Fruit fly (Drosophila melanogaster): ENCODE data around the gene ND-B14.5A.

ND-B14.5A gene

DNA sequence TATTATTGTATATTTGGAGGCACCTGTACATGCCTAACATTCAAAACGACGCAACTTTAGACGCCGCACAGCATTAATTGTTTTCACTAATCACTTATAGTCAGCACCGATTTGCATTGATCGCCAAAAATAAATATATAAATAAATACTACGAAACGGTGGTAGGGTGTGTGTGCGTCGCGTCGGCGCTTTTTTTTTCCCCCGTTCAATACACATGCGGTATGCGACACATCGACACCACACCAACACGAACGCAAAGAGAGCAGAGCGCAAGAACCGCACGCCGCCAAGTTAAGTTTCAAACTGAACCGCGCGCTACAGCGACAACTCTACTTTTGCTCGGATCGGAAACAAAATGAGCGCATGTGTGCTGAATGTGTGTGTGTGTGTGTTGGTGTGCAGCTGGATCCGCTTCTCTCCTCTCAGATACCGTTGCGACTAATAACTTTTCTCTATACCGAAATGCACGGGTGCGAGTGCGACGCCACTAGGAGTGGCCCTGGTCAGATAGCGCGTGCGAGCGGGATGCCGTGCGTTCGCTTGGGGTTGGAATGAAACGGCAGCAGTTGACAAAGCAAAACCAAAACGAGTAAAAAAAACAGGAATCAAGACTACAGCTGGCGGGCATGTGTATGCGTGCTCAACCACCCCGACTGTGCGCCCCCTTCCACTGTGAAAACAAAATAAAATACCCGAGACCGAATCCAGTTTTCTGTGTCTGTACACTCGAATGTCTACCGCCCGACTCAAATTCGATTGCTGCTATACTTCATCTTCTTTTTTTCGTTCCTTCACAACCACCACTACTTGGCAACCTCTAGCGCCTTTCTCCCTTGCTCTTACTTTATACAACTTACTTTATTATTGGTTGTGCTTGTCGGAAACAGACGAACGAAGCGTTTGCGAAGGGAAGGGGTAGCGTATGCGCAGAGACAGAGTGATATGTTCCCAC, 49.0 kb upstream of the ND-B14.5A start, which contains the start of gene ph-d (continued):
- TF ChIP-seq CG17568 (GFP tag; optimal IDR thresholded peaks at IDR 0.05), result peak; percentile 46
- peak; percentile 99 for TF ChIP-seq D19A (tag; optimal IDR thresholded peaks at IDR 0.05)
- no peak for TF ChIP-seq Taf1 (GFP tag; IDR thresholded peaks at IDR 0.05)
- TF ChIP-seq PHDP (tag; optimal IDR thresholded peaks at IDR 0.05), result peak; percentile 52
- TF ChIP-seq CG9215 (GFP tag; IDR thresholded peaks at IDR 0.05), result no peak
- TF ChIP-seq yki (optimal IDR thresholded peaks at IDR 0.05), result no peak
- TF ChIP-seq CG11695 (GFP tag; IDR thresholded peaks at IDR 0.05), result peak; percentile 36; the same call in 1 of the 3 replicates
- TF ChIP-seq tgo (GFP tag; IDR thresholded peaks at IDR 0.05), result no peak
- no peak for TF ChIP-seq Doc3 (GFP tag; IDR thresholded peaks at IDR 0.05; ENCODE audit: partially characterized antibody)
- peak; percentile 81 for TF ChIP-seq CG34376 (GFP tag; optimal IDR thresholded peaks at IDR 0.05)
- peak; percentile 38 for TF ChIP-seq HLHmδ (GFP tag; optimal IDR thresholded peaks at IDR 0.05)
- no peak for TF ChIP-seq disco-r (GFP tag; optimal IDR thresholded peaks at IDR 0.05)
- no peak for TF ChIP-seq CG3847 (GFP tag; IDR thresholded peaks at IDR 0.05)
- TF ChIP-seq NC2α (GFP tag; optimal IDR thresholded peaks at IDR 0.05), result no peak
- TF ChIP-seq dati (GFP tag; IDR thresholded peaks at IDR 0.05), result no peak
- TF ChIP-seq CG2875 (GFP tag; optimal IDR thresholded peaks at IDR 0.05), result no peak
- TF ChIP-seq Hr78 (GFP tag; optimal IDR thresholded peaks at IDR 0.05), result peak in 1 of 2 experiments; percentile 15
- peak; percentile 79 for TF ChIP-seq pfk (GFP tag; optimal IDR thresholded peaks at IDR 0.05)
- no peak for TF ChIP-seq Camta (GFP tag; optimal IDR thresholded peaks at IDR 0.05)
- TF ChIP-seq CG34224 (GFP tag; IDR thresholded peaks at IDR 0.05; ENCODE audit: partially characterized antibody), result peak; percentile 23; the same call in 2 of the 3 replicates
- TF ChIP-seq da (GFP tag; optimal IDR thresholded peaks at IDR 0.05), result no peak
- no peak for TF ChIP-seq CG17912 (GFP tag; optimal IDR thresholded peaks at IDR 0.05)
- TF ChIP-seq NK7.1 (GFP tag; optimal IDR thresholded peaks at IDR 0.05), result peak; percentile 3
- TF ChIP-seq Meics (GFP tag; optimal IDR thresholded peaks at IDR 0.05), result peak; percentile 62
- TF ChIP-seq ind (GFP tag; optimal IDR thresholded peaks at IDR 0.05), result peak; percentile 46
- TF ChIP-seq CG17829 (tag; optimal IDR thresholded peaks at IDR 0.05), result peak; percentile 46
- peak; percentile 48 for TF ChIP-seq Rfx (GFP tag; IDR thresholded peaks at IDR 0.05)
- 0 out of 3 replicates have a peak, but pooled peaks have one; percentile 67 for TF ChIP-seq gce (GFP tag; IDR thresholded peaks at IDR 0.05)
- peak; percentile 41 for TF ChIP-seq Mes4 (GFP tag; optimal IDR thresholded peaks at IDR 0.05)
- no peak for TF ChIP-seq so (GFP tag; IDR thresholded peaks at IDR 0.05)
- peak; percentile 65 for TF ChIP-seq CG7839 (tag; optimal IDR thresholded peaks at IDR 0.05)
- peak; percentile 28 for TF ChIP-seq CG15601 (tag; optimal IDR thresholded peaks at IDR 0.05)
- peak; percentile 9 for TF ChIP-seq Myb (GFP tag; optimal IDR thresholded peaks at IDR 0.05)
- TF ChIP-seq CG10543 (GFP tag; optimal IDR thresholded peaks at IDR 0.05), result peak; percentile 89
- TF ChIP-seq CG7786 (GFP tag; optimal IDR thresholded peaks at IDR 0.05), result no peak
- TF ChIP-seq Ets97D (GFP tag; optimal IDR thresholded peaks at IDR 0.05), result peak; percentile 43
- peak; percentile 43 for TF ChIP-seq Hey (tag; optimal IDR thresholded peaks at IDR 0.05)
- TF ChIP-seq cato (GFP tag; optimal IDR thresholded peaks at IDR 0.05; ENCODE audit: borderline replicate concordance), result no peak
- TF ChIP-seq Dip3 (GFP tag; optimal IDR thresholded peaks at IDR 0.05), result peak; percentile 7
- peak; percentile 13 for TF ChIP-seq CG9817 (tag; optimal IDR thresholded peaks at IDR 0.05)
- TF ChIP-seq CG10431 (GFP tag; optimal IDR thresholded peaks at IDR 0.05), result peak; percentile 36
- peak; percentile 74 for TF ChIP-seq gem (tag; optimal IDR thresholded peaks at IDR 0.05)
- peak; percentile 81 for TF ChIP-seq Med (GFP tag)
- no peak for TF ChIP-seq Eip74EF (GFP tag; optimal IDR thresholded peaks at IDR 0.05)
- no peak for TF ChIP-seq CG11398 (GFP tag; optimal IDR thresholded peaks at IDR 0.05)
- no peak for TF ChIP-seq Nf-YA (GFP tag; IDR thresholded peaks at IDR 0.05)
- peak; percentile 67 for TF ChIP-seq dm (GFP tag; optimal IDR thresholded peaks at IDR 0.05)
- TF ChIP-seq CG1792 (GFP tag; optimal IDR thresholded peaks at IDR 0.05), result no peak
